Worm (Caenorhabditis elegans) whole organism, L3 larva: Measurements from ENCODE around the gene srz-71.

Source experiments
- ZK546.5 ChIP-seq: sonication (generic microtip); optimal IDR thresholded peaks from 2 replicates; lab custom pipeline; 2017; ENCODE audit warnings: missing biosample characterization, missing genetic modification characterization
- ama-1 ChIP-seq: fragments of 150-350 bp; optimal IDR thresholded peaks from 2 replicates; lab custom pipeline; 2018
- ceh-16 ChIP-seq: sonication (generic microtip); optimal IDR thresholded peaks from 2 replicates; lab custom pipeline; 2017; ENCODE audit warnings: missing biosample characterization, missing genetic modification characterization
- fkh-10 ChIP-seq: sonication (generic microtip); optimal IDR thresholded peaks from 2 replicates; lab custom pipeline; 2017; ENCODE audit warnings: missing biosample characterization, missing genetic modification reagents, missing genetic modification characterization
- fkh-2 ChIP-seq: fragments of 150-350 bp; optimal IDR thresholded peaks from 2 replicates; lab custom pipeline; 2014; ENCODE audit warnings: missing biosample characterization, missing genetic modification reagents, missing genetic modification characterization
- nhr-23 ChIP-seq: fragments of 150-350 bp; optimal IDR thresholded peaks from 2 replicates; lab custom pipeline; 2014; ENCODE audit warnings: missing biosample characterization, missing genetic modification reagents, missing genetic modification characterization
- nhr-237 ChIP-seq: fragments of 150-350 bp; optimal IDR thresholded peaks from 2 replicates; lab custom pipeline; 2014; ENCODE audit warnings: missing biosample characterization, missing genetic modification characterization
- nhr-28 ChIP-seq: fragments of 150-350 bp; optimal IDR thresholded peaks from 2 replicates; lab custom pipeline; 2014; ENCODE audit warnings: missing biosample characterization, missing genetic modification characterization
- nhr-77 ChIP-seq: fragments of 150-350 bp; optimal IDR thresholded peaks from 2 replicates; lab custom pipeline; 2014; ENCODE audit warnings: missing biosample characterization, missing genetic modification characterization
- pha-4 ChIP-seq: fragments of 150-350 bp; optimal IDR thresholded peaks from 2 replicates; lab custom pipeline; 2014; ENCODE audit warnings: missing biosample characterization, missing genetic modification reagents, missing genetic modification characterization
- skn-1 ChIP-seq: fragments of 150-350 bp; optimal IDR thresholded peaks from 2 replicates; lab custom pipeline; 2014; ENCODE audit warnings: missing biosample characterization, missing genetic modification characterization
- snpc-4 ChIP-seq: fragments of 150-350 bp; optimal IDR thresholded peaks from 2 replicates; lab custom pipeline; 2014; ENCODE audit warnings: missing biosample characterization, missing genetic modification characterization
- ztf-4 ChIP-seq: fragments of 150-350 bp; optimal IDR thresholded peaks from 2 replicates; lab custom pipeline; 2014; ENCODE audit warnings: missing biosample characterization, missing genetic modification characterization

DNA sequence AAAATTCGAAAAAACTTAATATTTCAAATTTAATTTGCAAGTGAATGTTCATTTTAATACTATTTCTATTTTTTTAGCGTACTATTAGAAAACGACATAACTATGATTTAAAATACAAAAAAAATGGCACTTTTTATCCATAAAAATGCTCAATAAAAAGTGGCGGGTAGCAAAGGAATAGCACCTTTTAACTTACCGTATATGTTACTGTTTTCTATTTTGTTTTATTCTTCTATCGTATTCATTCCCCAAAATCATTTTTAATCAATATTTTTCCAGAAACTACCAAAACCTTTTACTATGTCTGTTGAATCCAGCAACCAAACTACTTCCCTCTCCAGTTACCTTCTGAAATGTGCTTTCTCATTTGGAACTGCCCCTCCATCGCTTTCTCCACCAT, 18.0 kb downstream of the srz-71 start, which contains the start of gene C35D6.4:
- TF ChIP-seq pha-4 (tag; lab: Kevin White, UChicago) (no peak), ztf-4 (tag; lab: Kevin White, UChicago) (no peak), ZK546.5 (no peak), nhr-28 (tag; lab: Kevin White, UChicago) (no peak), ama-1 (lab: Kevin White, UChicago) (no peak), nhr-77 (tag; lab: Kevin White, UChicago) (no peak), ceh-16 (tag; lab: Kevin White, UChicago) (no peak), snpc-4 (tag; lab: Kevin White, UChicago) (no peak), skn-1 (tag; lab: Kevin White, UChicago) (no peak), nhr-23 (tag; lab: Kevin White, UChicago) (no peak), fkh-10 (GFP tag; lab: Kevin White, UChicago) (no peak), nhr-237 (no peak), fkh-2 (tag; lab: Kevin White, UChicago) (no peak)
